Worm (Caenorhabditis elegans): Measurements from ENCODE around the gene sprp-4.

DNA sequence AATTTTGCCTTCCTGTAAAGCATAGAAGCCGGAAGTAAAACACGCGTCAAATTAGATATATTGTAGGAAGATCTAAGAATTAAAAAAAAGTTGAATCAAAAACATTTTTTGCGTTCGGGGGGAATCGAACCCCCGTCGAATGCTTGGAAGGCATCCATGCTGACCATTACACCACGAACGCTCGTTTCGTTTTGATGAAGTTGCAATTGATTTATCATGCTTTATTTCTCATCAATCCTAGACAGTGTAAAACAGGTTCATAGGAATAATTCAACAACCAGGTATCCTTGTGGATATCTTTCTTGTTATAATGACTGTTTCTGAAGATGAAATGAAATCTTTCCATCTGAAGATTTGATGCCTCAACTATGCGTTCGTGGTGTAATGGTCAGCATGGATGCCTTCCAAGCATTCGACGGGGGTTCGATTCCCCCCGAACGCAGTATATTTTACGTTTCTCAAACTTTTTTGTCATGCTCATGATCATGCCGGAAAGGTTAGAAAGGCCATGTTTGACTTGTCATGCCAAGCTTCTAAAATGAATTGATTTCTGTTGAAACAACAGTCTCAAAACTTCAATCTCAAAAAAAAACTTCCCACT, 33.5 kb downstream of the sprp-4 start:
- TF ChIP-seq gmeb-2 (tag; optimal IDR thresholded peaks at IDR 0.05): no peak
- TF ChIP-seq ceh-9 (tag; optimal IDR thresholded peaks at IDR 0.05): no peak
- TF ChIP-seq unc-3 (GFP tag; conservative IDR thresholded peaks at IDR 0.05): no peak
- TF ChIP-seq unc-3 (tag; optimal IDR thresholded peaks at IDR 0.05): no peak
- no peak for TF ChIP-seq eyg-1 (tag; optimal IDR thresholded peaks at IDR 0.05)
- TF ChIP-seq ets-4 (tag; optimal IDR thresholded peaks at IDR 0.05): no peak
- no peak for TF ChIP-seq tbx-2 (tag; optimal IDR thresholded peaks at IDR 0.05)
- no peak for TF ChIP-seq dve-1 (tag; optimal IDR thresholded peaks at IDR 0.05)
- TF ChIP-seq nfya-1 (tag; optimal IDR thresholded peaks at IDR 0.05): no peak
- TF ChIP-seq fkh-10 (GFP tag; optimal IDR thresholded peaks at IDR 0.05): no peak
- TF ChIP-seq fkh-6 (tag; optimal IDR thresholded peaks at IDR 0.05): no peak
- TF ChIP-seq ceh-24 (tag; optimal IDR thresholded peaks at IDR 0.05): no peak
- no peak for TF ChIP-seq C08G9.2 (tag; optimal IDR thresholded peaks at IDR 0.05)
- TF ChIP-seq unc-86 (tag; optimal IDR thresholded peaks at IDR 0.05): no peak
- no peak for TF ChIP-seq ceh-22 (tag; optimal IDR thresholded peaks at IDR 0.05)

Data from whole organism, late embryonic.